Worm (Caenorhabditis elegans): ENCODE results near the gene Y17G7B.21.

The Y17G7B.21 gene

DNA sequence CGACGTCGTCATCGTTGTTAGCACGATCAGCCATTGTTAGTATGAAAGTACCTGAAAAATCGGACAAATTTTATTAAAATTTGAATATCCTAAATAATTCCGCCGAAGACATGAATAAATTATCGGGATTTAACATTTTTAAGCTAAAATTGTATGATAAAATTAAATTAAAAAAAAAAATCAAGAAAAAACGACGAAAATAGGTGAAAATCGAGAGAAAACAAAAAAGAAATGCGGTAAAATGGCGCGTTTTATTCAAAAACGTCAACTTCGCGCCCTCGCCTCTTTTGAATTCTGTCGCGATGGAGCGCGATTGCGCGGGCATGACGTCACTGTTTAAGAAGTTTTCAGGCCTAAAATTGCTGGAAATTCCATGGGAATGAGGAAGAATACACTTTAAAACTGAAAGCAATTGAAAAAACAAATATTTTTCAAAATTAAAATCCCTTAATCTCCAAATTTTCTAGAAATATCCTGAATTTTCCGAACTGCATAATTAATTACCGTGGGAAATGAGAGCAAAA is 29.2 kb upstream of the Y17G7B.21 start, which contains the start of gene mcm-2:
Gene mcm-2, minus strand, starts transcription at position 51 of the 524 bp plus-strand sequence.
- TF ChIP-seq isw-1 (GFP tag; IDR thresholded peaks at IDR 0.05) (peak; percentile 38), dsc-1 (tag; optimal IDR thresholded peaks at IDR 0.05) (peak; percentile 35), mdl-1 (tag; optimal IDR thresholded peaks at IDR 0.05) (peak in 1 of 2 experiments; percentile 19), nhr-76 (tag; optimal IDR thresholded peaks at IDR 0.05) (no peak), fos-1 (tag; optimal IDR thresholded peaks at IDR 0.05) (no peak), grh-1 (GFP tag; IDR thresholded peaks at IDR 0.05) (peak; percentile 38; the same call in 1 of the 2 replicates), elt-2 (tag; optimal IDR thresholded peaks at IDR 0.05) (no peak), fkh-4 (tag; optimal IDR thresholded peaks at IDR 0.05; ENCODE audit: borderline replicate concordance) (no peak), nhr-85 (tag) (peak; percentile 72), zag-1 (tag; optimal IDR thresholded peaks at IDR 0.05) (no peak), xbp-1 (tag; optimal IDR thresholded peaks at IDR 0.05) (peak; percentile 70), lin-35 (GFP tag; optimal IDR thresholded peaks at IDR 0.05) (peak; percentile 81 to 94), lin-39 (tag; optimal IDR thresholded peaks at IDR 0.05) (no peak), ceh-63 (GFP tag; optimal IDR thresholded peaks at IDR 0.05) (no peak), lin-14 (GFP tag; optimal IDR thresholded peaks at IDR 0.05) (no peak), sup-37 (GFP tag; optimal IDR thresholded peaks at IDR 0.05) (no peak), dpl-1 (GFP tag; optimal IDR thresholded peaks at IDR 0.05) (peak; percentile 87 to 91 (median 89)), blmp-1 (tag; optimal IDR thresholded peaks at IDR 0.05) (no peak), egl-27 (tag; optimal IDR thresholded peaks at IDR 0.05) (no peak), C34B4.2 (tag; optimal IDR thresholded peaks at IDR 0.05) (no peak), mep-1 (tag; optimal IDR thresholded peaks at IDR 0.05) (peak; percentile 69), nhr-19 (GFP tag; conservative IDR thresholded peaks at IDR 0.05) (peak; percentile 48), efl-3 (GFP tag; optimal IDR thresholded peaks at IDR 0.05) (peak; percentile 76), sox-4 (tag; optimal IDR thresholded peaks at IDR 0.05) (no peak), ztf-11 (tag; optimal IDR thresholded peaks at IDR 0.05) (peak in 1 of 2 experiments; percentile 8), pag-3 (tag; optimal IDR thresholded peaks at IDR 0.05; ENCODE audit: borderline replicate concordance, insufficient read depth) (no peak), pax-3 (tag; optimal IDR thresholded peaks at IDR 0.05) (no peak), unc-30 (tag; optimal IDR thresholded peaks at IDR 0.05) (no peak), lin-15B (tag; optimal IDR thresholded peaks at IDR 0.05) (peak; percentile 73), C16A3.4 (tag; optimal IDR thresholded peaks at IDR 0.05) (peak; percentile 56), mef-2 (tag; optimal IDR thresholded peaks at IDR 0.05) (no peak), elt-3 (tag; optimal IDR thresholded peaks at IDR 0.05) (no peak), ceh-90 (tag; optimal IDR thresholded peaks at IDR 0.05) (no peak), irx-1 (tag; optimal IDR thresholded peaks at IDR 0.05) (peak; percentile 3), jun-1 (tag; optimal IDR thresholded peaks at IDR 0.05) (no peak), sptf-1 (tag; optimal IDR thresholded peaks at IDR 0.05) (no peak), C04F5.9 (tag; optimal IDR thresholded peaks at IDR 0.05) (no peak), aha-1 (tag; optimal IDR thresholded peaks at IDR 0.05) (no peak), lin-13 (GFP tag; optimal IDR thresholded peaks at IDR 0.05) (peak; percentile 67), hpl-2 (GFP tag; optimal IDR thresholded peaks at IDR 0.05) (peak; percentile 16), tlp-1 (tag; optimal IDR thresholded peaks at IDR 0.05) (no peak), swsn-7 (tag; optimal IDR thresholded peaks at IDR 0.05) (peak; percentile 45), ztf-4 (tag; optimal IDR thresholded peaks at IDR 0.05) (no peak), rnt-1 (tag; optimal IDR thresholded peaks at IDR 0.05) (peak; percentile 65), ceh-82 (tag; optimal IDR thresholded peaks at IDR 0.05) (peak in 2 of 3 experiments; percentile 23 to 68), hlh-4 (tag; optimal IDR thresholded peaks at IDR 0.05) (no peak), ces-1 (GFP tag; optimal IDR thresholded peaks at IDR 0.05) (no peak), F16B12.6 (tag; optimal IDR thresholded peaks at IDR 0.05) (peak; percentile 38), ama-1 (optimal IDR thresholded peaks at IDR 0.05) (no peak), snu-23 (GFP tag; optimal IDR thresholded peaks at IDR 0.05) (peak; percentile 68), nhr-28 (tag; optimal IDR thresholded peaks at IDR 0.05) (no peak), ceh-8 (GFP tag; optimal IDR thresholded peaks at IDR 0.05) (no peak), unc-98 (GFP tag; IDR thresholded peaks at IDR 0.05) (no peak)

Measured in whole organism, L1 larva.